Worm (Caenorhabditis elegans) whole organism, late embryonic: Measurements from ENCODE around the gene pie-1.

Experiments
- C08G9.2 ChIP-seq: sonication (generic microtip); optimal IDR thresholded peaks from 2 replicates; lab custom pipeline; 2016; ENCODE audit warnings: mild to moderate bottlenecking, missing genetic modification characterization, moderate library complexity, missing compliant biosample characterization
- C38D4.7 ChIP-seq: fragments of 200-800 bp; sonication (Bioruptor generic); optimal IDR thresholded peaks from 2 replicates; lab custom pipeline; 2018; ENCODE audit warnings: mild to moderate bottlenecking, missing genetic modification characterization, moderate library complexity, missing compliant biosample characterization
- F13H6.1 ChIP-seq: sonication (generic microtip); optimal IDR thresholded peaks from 2 replicates; lab custom pipeline; 2016; ENCODE audit warnings: missing genetic modification characterization, missing compliant biosample characterization
- K02D7.2 ChIP-seq: sonication (generic microtip); optimal IDR thresholded peaks from 2 replicates; lab custom pipeline; 2017; ENCODE audit warnings: mild to moderate bottlenecking, missing genetic modification characterization, missing compliant biosample characterization
- K09A11.1 ChIP-seq: sonication (generic microtip); optimal IDR thresholded peaks from 2 replicates; lab custom pipeline; 2017; ENCODE audit warnings: antibody characterized with exemption, mild to moderate bottlenecking, missing genetic modification characterization, missing compliant biosample characterization; ENCODE audit not compliant: insufficient read depth
- T23F11.4 ChIP-seq: fragments of 200-800 bp; sonication (Bioruptor generic); optimal IDR thresholded peaks from 2 replicates; lab custom pipeline; 2018; ENCODE audit warnings: mild to moderate bottlenecking, missing genetic modification characterization, missing compliant biosample characterization
- ceh-14 ChIP-seq: sonication (generic microtip); optimal IDR thresholded peaks from 2 replicates; lab custom pipeline; 2016; ENCODE audit warnings: missing genotype, missing genetic modification characterization, missing compliant biosample characterization
- ceh-18 ChIP-seq: sonication (generic microtip); optimal IDR thresholded peaks from 2 replicates; lab custom pipeline; 2016; ENCODE audit warnings: missing genetic modification characterization, missing compliant biosample characterization
- ceh-22 ChIP-seq: sonication (generic microtip); optimal IDR thresholded peaks from 2 replicates; lab custom pipeline; 2017; ENCODE audit warnings: missing biosample characterization, missing genetic modification characterization
- ceh-31 ChIP-seq: sonication (generic microtip); optimal IDR thresholded peaks from 2 replicates; lab custom pipeline; 2016; ENCODE audit warnings: missing genetic modification characterization, missing compliant biosample characterization
- ceh-45 ChIP-seq: fragments of 200-800 bp; sonication (Bioruptor generic); IDR thresholded peaks from 2 replicates; pipeline ENCODE4 v1.3.6; 2022; ENCODE audit warnings: missing genetic modification reagents, missing genetic modification characterization, missing compliant biosample characterization
- che-1 ChIP-seq: sonication (generic microtip); optimal IDR thresholded peaks from 2 replicates; lab custom pipeline; 2016; ENCODE audit warnings: mild to moderate bottlenecking, missing genetic modification characterization, missing compliant biosample characterization
- elt-2 ChIP-seq: sonication (generic microtip); optimal IDR thresholded peaks from 2 replicates; lab custom pipeline; 2016; ENCODE audit warnings: missing genetic modification reagents, missing genetic modification characterization, missing compliant biosample characterization
- fax-1 ChIP-seq: sonication (generic microtip); optimal IDR thresholded peaks from 2 replicates; lab custom pipeline; 2016; ENCODE audit warnings: missing genotype, missing genetic modification characterization, missing compliant biosample characterization
- fkh-10 ChIP-seq: fragments of 150-350 bp; optimal IDR thresholded peaks from 2 replicates; lab custom pipeline; 2014; ENCODE audit warnings: missing biosample characterization, missing genetic modification reagents, missing genetic modification characterization
- fkh-6 ChIP-seq: sonication (generic microtip); optimal IDR thresholded peaks from 2 replicates; lab custom pipeline; 2016; ENCODE audit warnings: missing genetic modification characterization, missing compliant biosample characterization
- hlh-13 ChIP-seq: fragments of 200-800 bp; sonication (Bioruptor generic); optimal IDR thresholded peaks from 2 replicates; lab custom pipeline; 2018; ENCODE audit warnings: mild to moderate bottlenecking, missing genetic modification characterization, missing compliant biosample characterization
- hlh-15 ChIP-seq: sonication (generic microtip); optimal IDR thresholded peaks from 2 replicates; lab custom pipeline; 2016; ENCODE audit warnings: missing genetic modification characterization, missing compliant biosample characterization
- lim-6 ChIP-seq: sonication (generic microtip); optimal IDR thresholded peaks from 2 replicates; lab custom pipeline; 2016; ENCODE audit warnings: missing genetic modification characterization, missing compliant biosample characterization
- mec-3 ChIP-seq: sonication (generic microtip); optimal IDR thresholded peaks from 2 replicates; lab custom pipeline; 2016; ENCODE audit warnings: borderline replicate concordance, missing genetic modification characterization, missing compliant biosample characterization
- nhr-11 ChIP-seq: fragments of 150-350 bp; optimal IDR thresholded peaks from 2 replicates; lab custom pipeline; 2014; ENCODE audit warnings: missing biosample characterization, missing genetic modification characterization
- nhr-232 ChIP-seq: sonication (generic microtip); optimal IDR thresholded peaks from 2 replicates; lab custom pipeline; 2016; ENCODE audit warnings: missing genetic modification characterization, missing compliant biosample characterization
- npax-4 ChIP-seq: sonication (generic microtip); optimal IDR thresholded peaks from 2 replicates; lab custom pipeline; 2016; ENCODE audit warnings: missing genetic modification characterization, missing compliant biosample characterization
- odd-2 ChIP-seq: sonication (generic microtip); optimal IDR thresholded peaks from 2 replicates; lab custom pipeline; 2017; ENCODE audit warnings: antibody characterized with exemption, mild to moderate bottlenecking, missing genetic modification characterization, missing compliant biosample characterization
- pag-3 ChIP-seq: sonication (generic microtip); optimal IDR thresholded peaks from 2 replicates; lab custom pipeline; 2016; ENCODE audit warnings: missing compliant biosample characterization, missing genetic modification characterization, borderline replicate concordance
- pax-1 ChIP-seq: fragments of 150-350 bp; optimal IDR thresholded peaks from 2 replicates; lab custom pipeline; 2014; ENCODE audit warnings: missing biosample characterization, missing genetic modification characterization
- pha-4 ChIP-seq: fragments of 150-350 bp; optimal IDR thresholded peaks from 2 replicates; lab custom pipeline; 2018; ENCODE audit warnings: missing biosample characterization, missing genetic modification reagents, missing genetic modification characterization
- pqm-1 ChIP-seq: sonication (generic microtip); optimal IDR thresholded peaks from 2 replicates; lab custom pipeline; 2016; ENCODE audit warnings: missing genetic modification characterization, missing compliant biosample characterization
- pros-1 ChIP-seq: fragments of 150-350 bp; optimal IDR thresholded peaks from 2 replicates; lab custom pipeline; 2014; ENCODE audit warnings: missing biosample characterization, missing genetic modification reagents, missing genetic modification characterization
- ref-2 ChIP-seq: sonication (generic microtip); optimal IDR thresholded peaks from 2 replicates; lab custom pipeline; 2016; ENCODE audit warnings: missing genetic modification characterization, missing compliant biosample characterization
- sox-2 ChIP-seq: fragments of 200-800 bp; sonication (Bioruptor generic); IDR thresholded peaks from 2 replicates; pipeline ENCODE4 v1.3.6; 2022; ENCODE audit warnings: missing genetic modification reagents, missing genetic modification characterization, missing compliant biosample characterization
- ttx-3 ChIP-seq: sonication (generic microtip); optimal IDR thresholded peaks from 2 replicates; lab custom pipeline; 2016; ENCODE audit warnings: missing genetic modification reagents, missing genetic modification characterization, missing compliant biosample characterization
- ztf-16 ChIP-seq: sonication (generic microtip); optimal IDR thresholded peaks from 2 replicates; lab custom pipeline; 2017; ENCODE audit warnings: missing genetic modification characterization, missing compliant biosample characterization

pie-1 gene

DNA sequence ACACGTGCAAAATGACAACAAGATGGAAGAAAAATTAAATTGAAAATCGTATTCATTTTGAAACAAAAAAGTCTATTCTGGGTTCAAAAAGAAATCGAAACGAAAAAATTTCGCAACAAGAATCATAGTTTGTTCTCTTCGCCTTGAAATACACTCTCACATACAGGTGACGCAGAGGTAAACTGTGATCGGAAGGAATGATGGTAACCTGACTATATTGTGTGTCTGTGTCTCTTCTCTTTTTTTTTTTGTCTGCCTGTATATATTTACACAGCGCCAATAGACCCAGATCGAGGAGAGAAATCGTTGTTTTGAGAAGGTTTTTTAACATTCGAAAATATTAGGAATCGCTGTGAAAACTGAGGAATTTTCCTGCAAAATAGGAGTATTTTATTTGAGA lies 2.6 kb upstream of the pie-1 start:
- TF ChIP-seq C08G9.2 (tag; lab: Kevin White, UChicago) = no peak

DNA sequence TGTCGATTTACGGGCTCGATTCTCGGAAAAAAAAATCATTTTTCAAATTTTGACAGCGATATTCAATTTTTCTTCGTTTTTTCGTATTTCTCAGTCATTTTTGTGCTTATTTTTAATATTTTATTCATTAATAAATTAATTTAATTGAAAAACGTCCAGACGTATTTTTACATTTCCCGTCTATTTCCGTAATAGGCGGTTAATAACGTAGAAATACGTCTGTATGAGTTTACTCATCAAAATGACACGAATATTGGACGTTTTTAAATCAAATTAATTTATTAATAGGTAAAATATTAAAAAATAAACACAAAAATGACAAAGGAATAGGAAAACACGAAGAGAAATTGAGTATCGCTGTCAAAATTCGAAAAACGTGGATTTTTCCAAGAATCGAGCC lies 2.0 kb upstream of the pie-1 start:
- TF ChIP-seq pax-1 (no peak), fkh-10 (GFP tag; lab: Kevin White, UChicago) (no peak)

DNA sequence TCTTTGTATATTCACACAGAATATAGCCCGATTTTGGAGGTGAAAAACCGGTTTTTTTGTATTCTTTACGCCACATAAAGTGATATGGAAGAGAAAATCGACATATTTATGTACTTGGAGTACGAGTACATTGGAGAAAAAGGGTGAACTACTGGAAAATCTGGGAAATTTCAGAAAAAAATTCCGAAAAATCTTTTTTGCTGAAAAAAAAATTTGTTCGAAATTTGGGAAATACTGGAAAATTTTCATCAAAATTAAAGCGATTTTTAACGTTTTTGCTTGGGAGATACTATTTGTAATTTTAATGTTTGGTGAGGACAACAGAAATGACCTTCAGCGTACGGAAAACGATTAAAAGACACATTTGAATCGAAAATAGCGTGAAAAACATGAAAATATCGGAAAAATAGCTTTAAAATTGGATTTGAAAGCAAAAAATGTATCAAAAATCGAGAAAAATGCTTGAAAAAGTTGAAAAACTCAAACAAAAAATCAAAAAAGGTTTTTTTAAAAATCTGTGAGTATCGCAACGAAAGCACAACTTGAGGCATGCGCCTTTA lies 767 bp upstream of the pie-1 start:
- TF ChIP-seq pqm-1 (tag; lab: Kevin White, UChicago) = no peak
- no peak for TF ChIP-seq ceh-31 (tag; lab: Kevin White, UChicago)
- TF ChIP-seq K02D7.2 (tag; lab: Kevin White, UChicago) = no peak
- TF ChIP-seq ceh-22 (tag; lab: Kevin White, UChicago) = no peak
- no peak for TF ChIP-seq ceh-45
- TF ChIP-seq ztf-16 = no peak

DNA sequence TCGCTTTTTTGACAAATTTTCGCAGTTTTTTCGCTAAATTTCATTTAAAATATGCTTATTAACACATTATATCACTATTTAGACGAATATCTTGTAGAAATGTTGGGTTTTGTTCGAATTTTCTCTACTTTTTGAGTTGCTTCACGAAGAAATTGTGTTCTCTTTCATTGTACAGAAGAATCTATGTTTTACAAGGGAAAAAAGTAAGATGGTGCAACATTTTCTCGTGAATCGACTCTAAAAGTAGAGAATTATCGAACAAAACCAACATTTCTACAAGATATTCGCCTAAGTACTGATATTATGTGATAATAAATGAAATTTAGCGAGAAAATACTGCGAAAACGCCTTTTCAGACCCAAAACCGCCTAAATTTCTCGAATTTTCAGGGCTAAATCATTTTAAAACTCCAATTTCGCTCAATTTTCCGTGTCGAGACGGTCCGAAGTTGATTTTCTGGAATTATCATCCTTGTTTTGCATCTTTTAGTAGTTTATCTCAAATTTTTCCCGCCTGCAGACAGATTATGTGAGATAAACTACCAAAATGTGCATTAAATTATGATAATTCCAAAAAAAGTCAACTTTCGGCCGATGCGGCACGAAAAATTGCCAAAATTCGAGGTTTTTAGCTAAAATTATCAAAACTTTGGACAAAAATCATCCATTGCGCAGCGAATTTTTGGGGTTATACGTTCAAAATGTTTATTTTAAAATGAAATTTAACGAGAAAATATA lies 1.0 kb downstream of the pie-1 start:
- TF ChIP-seq nhr-232 (tag; lab: Kevin White, UChicago) = no peak
- no peak for TF ChIP-seq che-1 (tag; lab: Kevin White, UChicago)
- TF ChIP-seq hlh-15 (tag; lab: Kevin White, UChicago) = no peak
- TF ChIP-seq pqm-1 (tag; lab: Kevin White, UChicago) = no peak
- no peak for TF ChIP-seq odd-2 (tag; lab: Kevin White, UChicago)
- no peak for TF ChIP-seq T23F11.4

DNA sequence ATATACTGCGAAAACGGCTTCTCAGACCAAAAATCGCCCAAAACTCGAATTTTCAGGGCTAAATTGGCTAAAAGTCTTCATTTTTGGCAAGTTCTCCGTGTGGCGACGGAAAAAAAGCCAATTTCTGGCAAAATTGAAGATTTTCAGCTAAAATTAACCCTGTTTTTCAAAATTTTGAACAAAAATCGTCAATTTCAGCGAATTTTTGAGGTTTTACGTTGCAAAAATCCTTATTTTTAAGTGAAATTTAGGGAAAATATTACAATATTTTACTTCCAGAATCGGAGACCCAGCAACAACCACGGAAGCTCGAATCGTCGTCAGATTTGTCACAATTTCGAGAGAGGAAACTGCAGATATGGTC lies 1.6 kb downstream of the pie-1 start:
- TF ChIP-seq ceh-18 (no peak), hlh-13 (GFP tag; lab: Kevin White, UChicago) (no peak), ttx-3 (tag; lab: Kevin White, UChicago) (no peak), hlh-15 (tag; lab: Kevin White, UChicago) (no peak), pha-4 (tag; lab: Kevin White, UChicago) (no peak), ztf-16 (no peak), ref-2 (tag; lab: Kevin White, UChicago) (no peak), ceh-14 (tag; lab: Kevin White, UChicago) (no peak), pros-1 (tag; lab: Kevin White, UChicago) (no peak), mec-3 (tag; lab: Kevin White, UChicago) (no peak), npax-4 (tag; lab: Kevin White, UChicago) (no peak), nhr-11 (tag; lab: Kevin White, UChicago) (no peak), C38D4.7 (no peak), fax-1 (tag; lab: Kevin White, UChicago) (no peak), pag-3 (tag; lab: Kevin White, UChicago) (no peak), elt-2 (no peak), sox-2 (GFP tag; lab: Robert Waterston, UW) (no peak), ceh-22 (tag; lab: Kevin White, UChicago) (no peak)

DNA sequence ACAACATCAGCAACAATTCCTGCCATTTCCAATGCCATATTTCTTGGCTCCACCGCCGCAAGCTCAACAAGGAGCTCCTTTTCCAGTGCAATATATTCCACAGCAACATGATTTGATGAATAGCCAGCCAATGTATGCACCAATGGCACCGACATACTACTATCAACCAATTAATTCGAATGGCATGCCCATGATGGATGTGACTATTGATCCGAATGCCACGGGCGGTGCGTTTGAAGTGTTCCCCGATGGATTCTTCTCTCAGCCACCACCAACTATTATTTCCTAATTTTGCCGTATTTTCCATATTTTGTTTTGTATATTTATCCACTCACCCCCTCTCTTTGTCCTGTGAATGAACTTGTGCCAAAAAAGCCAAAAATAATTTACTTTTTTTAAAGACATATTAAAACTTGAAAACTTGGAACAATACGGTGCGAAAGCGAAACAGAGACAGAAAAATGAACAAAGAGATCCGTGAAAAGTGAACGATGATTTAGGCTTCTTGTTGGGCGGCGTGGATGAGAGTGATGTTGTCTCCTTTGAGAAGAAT lies 2.2 kb downstream of the pie-1 start:
- no peak for TF ChIP-seq lim-6 (tag; lab: Kevin White, UChicago)
- TF ChIP-seq odd-2 (tag; lab: Kevin White, UChicago) = no peak
- no peak for TF ChIP-seq ceh-18
- no peak for TF ChIP-seq pros-1 (tag; lab: Kevin White, UChicago)
- TF ChIP-seq fkh-6 (tag; lab: Kevin White, UChicago) = no peak
- no peak for TF ChIP-seq K09A11.1 (tag; lab: Kevin White, UChicago)
- TF ChIP-seq F13H6.1 (tag; lab: Kevin White, UChicago) = no peak
- TF ChIP-seq hlh-13 (GFP tag; lab: Kevin White, UChicago) = no peak
- TF ChIP-seq npax-4 (tag; lab: Kevin White, UChicago) = no peak
- no peak for TF ChIP-seq ztf-16
